Fruit fly (Drosophila melanogaster) whole organism, prepupa: Measurements from ENCODE around the gene CG6276.

Experiments
- Blimp-1 ChIP-seq: fragments of 200-800 bp; sonication (Bioruptor generic); optimal IDR thresholded peaks from 3 replicates; lab custom pipeline; 2017; ENCODE audit warnings: missing biosample characterization, missing genetic modification characterization, mild to moderate bottlenecking, moderate library complexity, missing genetic modification reagents
- CG10669 ChIP-seq: fragments of 200-800 bp; sonication (Bioruptor generic); optimal IDR thresholded peaks from 3 replicates; lab custom pipeline; 2018; ENCODE audit warnings: missing biosample characterization, mild to moderate bottlenecking, missing genetic modification characterization, moderate library complexity
- CG11294 ChIP-seq: fragments of 200-800 bp; sonication (Bioruptor generic); IDR thresholded peaks from 2 replicates; pipeline ENCODE4 v1.3.6; 2022; ENCODE audit warnings: missing biosample characterization, missing genetic modification characterization
- CG11762 ChIP-seq: fragments of 200-800 bp; sonication (Bioruptor generic); optimal IDR thresholded peaks from 3 replicates; lab custom pipeline; 2016; ENCODE audit warnings: missing biosample characterization, missing genetic modification characterization; ENCODE audit not compliant: insufficient read depth
- CG11902 ChIP-seq: fragments of 200-800 bp; sonication (Bioruptor generic); optimal IDR thresholded peaks from 3 replicates; lab custom pipeline; 2016; ENCODE audit warnings: missing biosample characterization, missing genetic modification characterization
- CG15336 ChIP-seq: fragments of 200-800 bp; sonication (Bioruptor generic); IDR thresholded peaks from 2 replicates; pipeline ENCODE4 v1.3.6; 2022; ENCODE audit warnings: missing biosample characterization, missing genetic modification characterization
- CG31627 ChIP-seq: fragments of 200-800 bp; sonication (Bioruptor generic); optimal IDR thresholded peaks from 3 replicates; lab custom pipeline; 2016; ENCODE audit warnings: missing biosample characterization, missing genetic modification characterization
- CG32006 ChIP-seq: fragments of 200-800 bp; sonication (Bioruptor generic); optimal IDR thresholded peaks from 3 replicates; lab custom pipeline; 2017; ENCODE audit warnings: missing biosample characterization, mild to moderate bottlenecking, missing genetic modification characterization
- CG34406 ChIP-seq: fragments of 200-800 bp; sonication (Bioruptor generic); optimal IDR thresholded peaks from 3 replicates; lab custom pipeline; 2016; ENCODE audit warnings: missing biosample characterization, missing genetic modification characterization
- CG6163 ChIP-seq: fragments of 200-800 bp; sonication (Bioruptor generic); IDR thresholded peaks from 3 replicates; pipeline ENCODE4 v1.3.6; 2022; ENCODE audit warnings: missing biosample characterization, missing genetic modification characterization
- CG6276 ChIP-seq: fragments of 200-800 bp; sonication (Bioruptor generic); optimal IDR thresholded peaks from 2 replicates; lab custom pipeline; 2017; ENCODE audit warnings: missing biosample characterization, mild to moderate bottlenecking, missing genetic modification characterization
- CG6792 ChIP-seq: fragments of 200-800 bp; sonication (Bioruptor generic); optimal IDR thresholded peaks from 3 replicates; lab custom pipeline; 2016; ENCODE audit warnings: missing biosample characterization, missing genetic modification characterization
- CG6808 ChIP-seq: fragments of 200-800 bp; sonication (Bioruptor generic); optimal IDR thresholded peaks from 3 replicates; lab custom pipeline; 2017; ENCODE audit warnings: missing biosample characterization, missing genetic modification characterization, mild to moderate bottlenecking, moderate library complexity, missing genetic modification reagents
- CG6854 ChIP-seq: fragments of 200-800 bp; sonication (Bioruptor generic); optimal IDR thresholded peaks from 2 replicates; lab custom pipeline; 2017; ENCODE audit warnings: missing biosample characterization, mild to moderate bottlenecking, missing genetic modification characterization
- CG8632 ChIP-seq: fragments of 200-800 bp; sonication (Bioruptor generic); optimal IDR thresholded peaks from 3 replicates; lab custom pipeline; 2016; ENCODE audit warnings: missing biosample characterization, missing genetic modification characterization
- CG9139 ChIP-seq: fragments of 200-800 bp; sonication (Bioruptor generic); optimal IDR thresholded peaks from 3 replicates; lab custom pipeline; 2017; ENCODE audit warnings: missing biosample characterization, mild to moderate bottlenecking, missing genetic modification characterization
- Eip78C ChIP-seq: fragments of 200-800 bp; sonication (Bioruptor generic); peaks from one replicate; lab custom pipeline; 2016; ENCODE audit warnings: missing biosample characterization, missing genetic modification characterization
- Eip93F ChIP-seq: fragments of 200-800 bp; sonication (Bioruptor generic); optimal IDR thresholded peaks from 2 replicates; lab custom pipeline; 2016; ENCODE audit warnings: missing biosample characterization, mild to moderate bottlenecking, missing genetic modification characterization
- Ets21C ChIP-seq: fragments of 200-800 bp; sonication (Bioruptor generic); optimal IDR thresholded peaks from 3 replicates; lab custom pipeline; 2016; ENCODE audit warnings: missing biosample characterization, missing genetic modification characterization
- Ets96B ChIP-seq: fragments of 200-800 bp; optimal IDR thresholded peaks from 2 replicates; lab custom pipeline; 2019; ENCODE audit warnings: missing biosample characterization, mild to moderate bottlenecking, missing genetic modification characterization, moderate library complexity
- Hr38 ChIP-seq: sonication (Bioruptor generic); optimal IDR thresholded peaks from 2 replicates; lab custom pipeline; 2016; ENCODE audit warnings: missing biosample characterization, missing genetic modification characterization
- Hr39 ChIP-seq: fragments of 200-800 bp; sonication (Bioruptor generic); optimal IDR thresholded peaks from 2 replicates; lab custom pipeline; 2016; ENCODE audit warnings: missing biosample characterization, missing genetic modification characterization
- Hr4 ChIP-seq: fragments of 200-800 bp; sonication (Bioruptor generic); optimal IDR thresholded peaks from 3 replicates; lab custom pipeline; 2016; ENCODE audit warnings: missing biosample characterization, missing genetic modification characterization
- Lpt ChIP-seq: fragments of 200-800 bp; sonication (Bioruptor generic); optimal IDR thresholded peaks from 3 replicates; lab custom pipeline; 2016; ENCODE audit warnings: missing biosample characterization, missing genetic modification characterization
- OdsH ChIP-seq: fragments of 200-800 bp; sonication (Bioruptor generic); optimal IDR thresholded peaks from 3 replicates; lab custom pipeline; 2016; ENCODE audit warnings: missing biosample characterization, missing genetic modification characterization
- Sox102F ChIP-seq: fragments of 200-800 bp; sonication (Bioruptor generic); optimal IDR thresholded peaks from 2 replicates; lab custom pipeline; 2016; ENCODE audit warnings: missing biosample characterization, mild to moderate bottlenecking, missing genetic modification characterization
- Sox14 ChIP-seq: fragments of 200-800 bp; sonication (Bioruptor generic); optimal IDR thresholded peaks from 3 replicates; lab custom pipeline; 2016; ENCODE audit warnings: missing biosample characterization, missing genetic modification characterization
- Sox15 ChIP-seq: fragments of 200-800 bp; sonication (Bioruptor generic); optimal IDR thresholded peaks from 3 replicates; lab custom pipeline; 2016; ENCODE audit warnings: missing biosample characterization, missing genetic modification characterization
- achi ChIP-seq: fragments of 200-800 bp; sonication (Bioruptor generic); optimal IDR thresholded peaks from 3 replicates; lab custom pipeline; 2016; ENCODE audit warnings: missing biosample characterization, missing genetic modification characterization
- acj6 ChIP-seq: fragments of 200-800 bp; sonication (Bioruptor generic); optimal IDR thresholded peaks from 3 replicates; lab custom pipeline; 2016; ENCODE audit warnings: missing biosample characterization, missing genetic modification characterization
- cyc ChIP-seq: fragments of 200-800 bp; sonication (Bioruptor generic); optimal IDR thresholded peaks from 3 replicates; lab custom pipeline; 2016; ENCODE audit warnings: missing biosample characterization, missing genetic modification characterization
- dac ChIP-seq: fragments of 200-800 bp; sonication (Bioruptor generic); optimal IDR thresholded peaks from 2 replicates; lab custom pipeline; 2017; ENCODE audit warnings: missing biosample characterization, mild to moderate bottlenecking, missing genetic modification characterization
- dsx ChIP-seq: fragments of 200-800 bp; optimal IDR thresholded peaks from 3 replicates; lab custom pipeline; 2019; ENCODE audit warnings: missing biosample characterization, mild to moderate bottlenecking, missing genetic modification characterization, moderate library complexity; ENCODE audit not compliant: poor library complexity, severe bottlenecking
- esn ChIP-seq: fragments of 200-800 bp; sonication (Bioruptor generic); optimal IDR thresholded peaks from 2 replicates; lab custom pipeline; 2016; ENCODE audit warnings: missing biosample characterization, mild to moderate bottlenecking, missing genetic modification characterization, moderate library complexity
- fd85E ChIP-seq: fragments of 200-800 bp; sonication (Bioruptor generic); optimal IDR thresholded peaks from 3 replicates; lab custom pipeline; 2016; ENCODE audit warnings: missing biosample characterization, missing genetic modification characterization
- fkh ChIP-seq: fragments of 200-800 bp; sonication (Bioruptor generic); optimal IDR thresholded peaks from 3 replicates; lab custom pipeline; 2017; ENCODE audit warnings: missing biosample characterization, mild to moderate bottlenecking, missing genetic modification characterization, moderate library complexity
- lz ChIP-seq: fragments of 200-800 bp; sonication (Bioruptor generic); optimal IDR thresholded peaks from 3 replicates; lab custom pipeline; 2016; ENCODE audit warnings: missing biosample characterization, missing genetic modification characterization
- ss ChIP-seq, 2 experiments: fragments of 200-800 bp; sonication (Bioruptor generic); optimal IDR thresholded peaks; 2 replicates in 1 of 2; 3 replicates in 1 of 2; lab custom pipeline; 2017 to 2018; ENCODE audit warnings: mild to moderate bottlenecking in 2 of 2, missing biosample characterization in 2 of 2, missing genetic modification characterization in 2 of 2, moderate library complexity in 1 of 2
- svp ChIP-seq: fragments of 200-800 bp; sonication (Bioruptor generic); peaks from one replicate; lab custom pipeline; 2016; ENCODE audit warnings: missing biosample characterization, missing genetic modification characterization
- topi ChIP-seq: fragments of 200-800 bp; sonication (Bioruptor generic); optimal IDR thresholded peaks from 3 replicates; lab custom pipeline; 2016; ENCODE audit warnings: missing biosample characterization, missing genetic modification characterization
- vri ChIP-seq: fragments of 200-800 bp; sonication (Bioruptor generic); optimal IDR thresholded peaks from 3 replicates; lab custom pipeline; 2016; ENCODE audit warnings: missing biosample characterization, mild to moderate bottlenecking, missing genetic modification characterization

CG6276 gene

DNA sequence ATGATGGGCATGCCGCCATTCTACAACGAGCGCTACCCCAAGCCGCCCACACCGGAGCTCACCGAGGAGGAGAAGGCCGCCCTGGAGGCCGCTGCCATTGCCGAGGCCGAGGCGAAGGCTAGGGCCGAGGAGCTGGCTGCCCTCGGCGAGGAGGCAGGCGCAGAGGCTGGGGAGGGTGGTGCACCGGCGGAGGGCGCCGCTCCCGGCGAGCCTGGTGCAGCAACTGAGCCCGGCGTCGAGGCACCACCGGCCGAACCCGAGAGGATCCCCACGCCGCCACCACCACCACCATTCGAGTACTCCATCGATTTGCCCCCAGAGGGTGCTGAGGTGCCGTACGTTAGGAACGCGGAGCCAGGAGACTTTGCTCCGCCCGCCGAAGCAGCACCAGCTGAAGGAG, 14.6 kb downstream of the CG6276 start:
- TF ChIP-seq acj6 (GFP tag; lab: Kevin White, UChicago) (no peak), CG10669 (GFP tag; lab: Kevin White, UChicago) (no peak), Eip78C (no peak), fkh (no peak), CG11902 (no peak), OdsH (GFP tag; lab: Kevin White, UChicago) (no peak), Sox14 (no peak), lz (GFP tag; lab: Kevin White, UChicago) (no peak), Sox15 (GFP tag; lab: Kevin White, UChicago) (no peak), svp (GFP tag; lab: Kevin White, UChicago) (no peak), CG31627 (GFP tag; lab: Kevin White, UChicago) (no peak), CG6792 (GFP tag; lab: Kevin White, UChicago) (no peak), Hr4 (GFP tag; lab: Kevin White, UChicago) (no peak), Ets96B (no peak), vri (GFP tag; lab: Kevin White, UChicago) (no peak), Hr38 (GFP tag; lab: Kevin White, UChicago) (no peak), cyc (GFP tag; lab: Kevin White, UChicago) (no peak)

DNA sequence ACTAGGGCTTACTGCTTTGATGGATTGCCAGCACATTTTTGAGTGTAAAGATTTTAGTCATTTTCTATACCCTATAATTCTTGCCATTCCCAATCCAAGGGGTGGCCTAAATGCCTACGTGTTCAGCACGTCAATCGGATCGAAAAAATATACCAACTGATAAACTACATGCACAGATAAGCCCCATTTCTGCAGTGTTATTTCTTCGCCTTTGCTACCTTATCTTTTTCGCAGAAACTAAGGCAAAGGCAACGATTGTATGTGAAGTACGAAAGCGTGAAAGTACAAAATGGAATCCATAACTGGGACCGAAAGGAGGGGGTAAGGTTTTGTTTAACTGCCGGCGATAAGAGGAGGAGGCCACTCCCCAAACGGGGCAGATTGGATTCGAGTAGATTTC, 22.0 kb downstream of the CG6276 start:
- TF ChIP-seq vri (GFP tag; lab: Kevin White, UChicago) = peak; percentile 83
- TF ChIP-seq Sox102F = no peak
- TF ChIP-seq, all 60 proteins: peak for 1

DNA sequence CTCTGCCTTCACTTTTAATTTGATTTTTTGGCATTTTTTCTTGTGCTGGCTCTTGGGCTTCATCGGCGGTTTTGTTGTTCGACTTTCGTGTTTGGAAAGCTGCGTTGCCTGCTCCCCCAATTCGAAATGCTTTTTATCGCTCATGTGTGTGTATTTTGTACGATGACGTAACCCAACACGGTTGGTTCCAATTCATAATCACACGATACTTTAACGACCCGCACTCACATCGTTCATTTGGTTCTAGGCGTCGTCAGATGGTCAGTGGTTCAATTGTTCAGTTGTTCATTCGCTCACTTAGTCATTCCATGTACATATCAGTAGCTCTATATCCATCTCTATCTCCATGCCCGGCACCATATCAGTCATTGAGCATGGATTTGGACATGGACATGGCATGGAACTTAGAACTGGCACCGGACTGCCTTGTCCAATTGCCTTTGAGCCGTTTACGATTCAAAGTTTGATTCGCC, 26.0 kb downstream of the CG6276 start:
- no peak for TF ChIP-seq Eip93F (GFP tag; lab: Kevin White, UChicago)
- no peak for TF ChIP-seq CG31627 (GFP tag; lab: Kevin White, UChicago)
- no peak for TF ChIP-seq CG32006 (GFP tag; lab: Kevin White, UChicago)
- no peak for TF ChIP-seq svp (GFP tag; lab: Kevin White, UChicago)
- TF ChIP-seq Eip78C = no peak
- TF ChIP-seq achi (GFP tag; lab: Kevin White, UChicago) = no peak
- TF ChIP-seq CG6854 = no peak
- peak; percentile 42 for TF ChIP-seq vri (GFP tag; lab: Kevin White, UChicago)
- no peak for TF ChIP-seq cyc (GFP tag; lab: Kevin White, UChicago)
- TF ChIP-seq esn (GFP tag; lab: Kevin White, UChicago) = no peak
- no peak for TF ChIP-seq CG8632 (GFP tag; lab: Kevin White, UChicago)
- no peak for TF ChIP-seq Lpt (GFP tag; lab: Kevin White, UChicago)
- no peak for TF ChIP-seq Hr39 (GFP tag; lab: Kevin White, UChicago)
- no peak for TF ChIP-seq Hr38 (GFP tag; lab: Kevin White, UChicago)
- TF ChIP-seq CG15336 (GFP tag; lab: Robert Waterston, UW) = no peak
- peak; percentile 17 for TF ChIP-seq Blimp-1 (GFP tag; lab: Kevin White, UChicago)

DNA sequence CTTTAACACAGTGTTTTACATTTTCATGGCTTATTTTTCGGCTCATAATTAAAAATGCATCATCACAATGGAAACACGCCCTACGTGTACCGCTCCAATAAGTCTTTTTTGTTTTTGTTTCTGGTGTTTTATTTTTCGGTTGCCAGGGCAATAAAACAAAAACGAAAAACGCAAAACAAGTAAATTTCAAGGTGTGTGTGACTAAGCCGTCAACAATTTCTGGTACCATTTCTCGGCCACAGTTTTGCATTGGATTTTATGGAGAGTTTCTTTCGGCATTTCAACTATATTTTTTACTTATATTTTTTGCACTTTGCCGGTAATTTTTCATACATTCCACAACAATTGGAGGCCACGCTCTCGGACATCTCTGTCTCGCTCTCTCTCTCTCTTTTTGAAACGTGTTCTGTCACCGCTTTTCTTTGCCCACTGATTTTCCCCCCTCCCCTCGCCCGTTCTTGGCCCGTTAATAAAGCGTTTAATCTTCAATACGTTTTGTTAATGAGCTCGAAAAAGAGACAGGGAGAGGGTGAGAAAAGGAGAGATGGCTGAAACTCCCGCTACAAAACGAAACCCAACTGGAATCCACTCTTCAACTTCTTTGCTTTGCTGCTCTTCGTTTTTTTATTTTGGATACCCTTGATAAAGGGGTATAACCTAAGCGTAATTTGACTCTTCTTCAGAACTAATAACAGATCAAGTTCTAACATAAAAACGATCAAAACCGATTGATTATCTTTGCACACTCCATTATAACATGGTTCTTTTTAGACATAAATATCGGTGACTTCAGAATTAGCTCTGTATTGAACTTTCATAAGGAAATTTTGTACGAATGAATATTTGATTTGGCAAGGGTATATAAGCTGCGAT, 26.6 kb downstream of the CG6276 start:
- TF ChIP-seq esn (GFP tag; lab: Kevin White, UChicago) (peak; percentile 66), CG6163 (GFP tag; lab: Robert Waterston, UW) (peak; percentile 22; the same call in 1 of the 3 replicates), dac (no peak), ss (GFP tag; optimal IDR thresholded peaks at IDR 0.05; lab: Kevin White, UChicago) (peak in 1 of 2 experiments; percentile 47), Eip78C (peak; percentile 79), Eip93F (GFP tag; lab: Kevin White, UChicago) (peak; percentile 18), CG6792 (GFP tag; lab: Kevin White, UChicago) (peak; percentile 33), dsx (GFP tag; lab: Kevin White, UChicago) (no peak), CG34406 (peak; percentile 33), Sox102F (peak; percentile 52), Blimp-1 (GFP tag; lab: Kevin White, UChicago) (peak; percentile 67), Sox14 (no peak), CG11902 (peak; percentile 23), vri (GFP tag; lab: Kevin White, UChicago) (peak; percentile 48), Ets21C (GFP tag; lab: Kevin White, UChicago) (peak; percentile 32), CG11294 (GFP tag; lab: Robert Waterston, UW) (no peak), lz (GFP tag; lab: Kevin White, UChicago) (peak; percentile 60), Hr4 (GFP tag; lab: Kevin White, UChicago) (no peak), fd85E (GFP tag; lab: Kevin White, UChicago) (peak; percentile 8), CG9139 (GFP tag; lab: Kevin White, UChicago) (peak; percentile 1), CG6808 (GFP tag; lab: Kevin White, UChicago) (peak; percentile 44), topi (peak; percentile 38), CG8632 (GFP tag; lab: Kevin White, UChicago) (peak; percentile 6), CG11762 (GFP tag; lab: Kevin White, UChicago) (no peak), CG6276 (GFP tag; lab: Kevin White, UChicago) (no peak), CG10669 (GFP tag; lab: Kevin White, UChicago) (no peak), cyc (GFP tag; lab: Kevin White, UChicago) (peak; percentile 51)
